Worm (Caenorhabditis elegans) whole organism, L4/young adult: ENCODE results near the gene fbxb-7.

Experiments
- W03F9.2 ChIP-seq: fragments of 150-350 bp; optimal IDR thresholded peaks from 2 replicates; lab custom pipeline; 2014; ENCODE audit warnings: missing biosample characterization, missing genetic modification characterization
- dao-5 ChIP-seq: sonication (generic microtip); optimal IDR thresholded peaks from 2 replicates; lab custom pipeline; 2016; ENCODE audit warnings: missing genotype, missing genetic modification characterization, moderate library complexity, missing compliant biosample characterization
- him-1 ChIP-seq: sonication (generic microtip); optimal IDR thresholded peaks from 2 replicates; lab custom pipeline; 2016; ENCODE audit warnings: missing genotype, missing genetic modification reagents, missing genetic modification characterization, missing compliant biosample characterization

Gene fbxb-7

DNA sequence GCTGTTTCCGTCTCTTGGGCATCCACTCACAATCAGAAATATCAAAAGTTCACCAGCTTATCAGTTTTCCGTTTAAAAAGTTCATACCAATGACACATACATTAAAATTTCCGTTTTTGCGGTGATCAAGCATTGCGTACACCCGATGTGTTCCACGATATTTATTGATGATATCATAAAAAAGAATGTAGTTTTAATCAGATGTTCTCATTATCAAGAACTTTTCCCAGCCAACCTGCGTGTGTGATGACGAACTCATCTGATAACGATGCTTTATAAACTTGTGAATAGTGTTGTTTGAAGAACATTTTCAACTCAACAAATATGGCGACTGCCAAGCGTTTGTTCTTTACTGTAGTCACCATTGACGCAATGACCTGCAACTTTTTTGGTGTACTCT is 39.6 kb downstream of the fbxb-7 start, which contains the start of gene clc-21:
Gene clc-21 (plus strand): TSS at position 301 of the 400 bp plus-strand sequence.
- no peak for TF ChIP-seq dao-5 (tag; lab: Kevin White, UChicago)
- TF ChIP-seq W03F9.2 (tag; lab: Kevin White, UChicago) = no peak
- TF ChIP-seq him-1 (tag; lab: Kevin White, UChicago) = no peak
